Worm (Caenorhabditis elegans): ENCODE measurements around the gene T23B12.11.

Gene T23B12.11

ce11 chrV:8468740-8469139 lies 13.5 kb downstream of the T23B12.11 start, which contains the start of gene phf-30:
Gene phf-30 (plus strand): TSS chrV:8469040.
- TF ChIP-seq blmp-1 (tag; optimal IDR thresholded peaks at IDR 0.05) = no peak
- no peak for TF ChIP-seq flh-1 (GFP tag; optimal IDR thresholded peaks at IDR 0.05)
- no peak for TF ChIP-seq lsy-2 (tag; optimal IDR thresholded peaks at IDR 0.05)
- no peak for TF ChIP-seq ceh-83 (GFP tag; optimal IDR thresholded peaks at IDR 0.05)
- TF ChIP-seq bed-3 (GFP tag; optimal IDR thresholded peaks at IDR 0.05) = no peak
- no peak for TF ChIP-seq elt-1 (tag; optimal IDR thresholded peaks at IDR 0.05; ENCODE audit: borderline replicate concordance, insufficient read depth)
- TF ChIP-seq ces-1 (GFP tag; optimal IDR thresholded peaks at IDR 0.05) = no peak
- TF ChIP-seq hlh-1 (tag; optimal IDR thresholded peaks at IDR 0.05) = no peak
- no peak for TF ChIP-seq nhr-12 (tag; optimal IDR thresholded peaks at IDR 0.05)
- no peak for TF ChIP-seq sem-2 (GFP tag; optimal IDR thresholded peaks at IDR 0.05)
- no peak for TF ChIP-seq unc-120 (tag; optimal IDR thresholded peaks at IDR 0.05; ENCODE audit: poor library complexity, severe bottlenecking)
- no peak for TF ChIP-seq nhr-76 (tag; optimal IDR thresholded peaks at IDR 0.05)
- TF ChIP-seq unc-39 (tag; optimal IDR thresholded peaks at IDR 0.05) = no peak
- no peak for TF ChIP-seq ztf-11 (tag; optimal IDR thresholded peaks at IDR 0.05)
- TF ChIP-seq mep-1 (tag; optimal IDR thresholded peaks at IDR 0.05) = no peak

DNA sequence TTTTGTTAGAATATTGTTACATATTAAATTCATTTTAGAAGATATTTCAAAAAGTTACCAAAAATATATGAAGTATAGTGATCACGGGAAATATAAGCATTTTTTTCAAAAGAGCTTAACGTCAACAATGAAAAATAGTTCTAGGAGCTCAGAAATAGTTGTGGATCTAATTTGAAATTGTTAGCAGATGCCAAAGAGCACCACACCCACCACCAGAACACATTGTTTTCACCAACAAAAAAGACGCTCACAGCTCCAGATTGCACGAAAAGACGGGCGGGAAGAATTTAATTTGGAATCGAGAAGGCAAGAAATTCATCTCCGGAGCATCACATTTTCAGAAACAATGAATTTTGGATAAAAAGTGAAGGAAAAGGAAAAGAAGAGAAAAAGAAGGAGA lies 15.7 kb downstream of the T23B12.11 start, which contains the start of gene gplb-1:
Gene gplb-1, minus strand, starts transcription at position 337 of the 400 bp plus-strand sequence.
- TF ChIP-seq mls-2 (tag; optimal IDR thresholded peaks at IDR 0.05) = no peak
- TF ChIP-seq ceh-83 (GFP tag; optimal IDR thresholded peaks at IDR 0.05) = no peak
- TF ChIP-seq pha-4 (tag; optimal IDR thresholded peaks at IDR 0.05) = no peak
- TF ChIP-seq mab-5 (tag; optimal IDR thresholded peaks at IDR 0.05) = no peak
- TF ChIP-seq lin-32 (GFP tag; optimal IDR thresholded peaks at IDR 0.05) = no peak
- no peak for TF ChIP-seq elt-3 (tag; optimal IDR thresholded peaks at IDR 0.05)
- no peak for TF ChIP-seq ceh-39 (tag; optimal IDR thresholded peaks at IDR 0.05)

- no peak for TF ChIP-seq mls-2 (tag; optimal IDR thresholded peaks at IDR 0.05)
- no peak for TF ChIP-seq ham-2 (GFP tag; optimal IDR thresholded peaks at IDR 0.05)
- no peak for TF ChIP-seq elt-1 (tag; optimal IDR thresholded peaks at IDR 0.05; ENCODE audit: borderline replicate concordance, insufficient read depth)
- TF ChIP-seq pha-4 (tag; optimal IDR thresholded peaks at IDR 0.05) = no peak
- TF ChIP-seq nhr-2 (tag; optimal IDR thresholded peaks at IDR 0.05) = no peak
Measured at ce11 chrV:8481274-8481673, 26.1 kb downstream of the T23B12.11 start.

- no peak for TF ChIP-seq cnd-1 (tag; optimal IDR thresholded peaks at IDR 0.05)
Measured at ce11 chrV:8494260-8494939, 39.2 kb downstream of the T23B12.11 start, which contains the start of gene pxn-1. Gene pxn-1 (plus strand): TSS chrV:8494889.

DNA sequence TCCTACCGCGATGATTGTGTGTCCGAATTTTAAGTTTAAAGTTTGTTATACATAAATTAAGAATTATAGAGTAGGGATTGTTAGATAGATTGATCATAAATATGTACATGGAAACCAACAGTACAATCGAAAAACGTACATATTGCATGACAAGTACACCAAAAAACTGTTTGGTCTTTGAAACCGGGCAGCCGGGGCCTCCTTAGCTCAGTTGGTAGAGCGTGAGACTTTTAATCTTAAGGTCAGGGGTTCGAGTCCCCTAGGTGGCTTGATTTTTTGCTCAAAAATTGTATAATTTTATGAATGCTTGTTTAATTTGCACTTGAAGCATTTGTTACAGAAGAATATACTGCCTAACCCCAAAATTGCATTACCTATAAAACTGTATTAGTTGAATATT lies 39.9 kb downstream of the T23B12.11 start:
- TF ChIP-seq ztf-11 (tag; optimal IDR thresholded peaks at IDR 0.05) (no peak), pha-4 (tag; optimal IDR thresholded peaks at IDR 0.05) (no peak), ces-1 (GFP tag; optimal IDR thresholded peaks at IDR 0.05) (no peak), lsy-2 (tag; optimal IDR thresholded peaks at IDR 0.05) (no peak), ham-2 (GFP tag; optimal IDR thresholded peaks at IDR 0.05) (no peak), tbx-8 (GFP tag; optimal IDR thresholded peaks at IDR 0.05) (no peak), blmp-1 (tag; optimal IDR thresholded peaks at IDR 0.05) (no peak), sem-2 (GFP tag; optimal IDR thresholded peaks at IDR 0.05) (no peak), snpc-4 (tag; optimal IDR thresholded peaks at IDR 0.05) (no peak), nhr-76 (tag; optimal IDR thresholded peaks at IDR 0.05) (no peak), nhr-2 (tag; optimal IDR thresholded peaks at IDR 0.05) (no peak), bed-3 (GFP tag; optimal IDR thresholded peaks at IDR 0.05) (no peak), flh-1 (GFP tag; optimal IDR thresholded peaks at IDR 0.05) (no peak), cnd-1 (tag; optimal IDR thresholded peaks at IDR 0.05) (no peak), lin-13 (tag; optimal IDR thresholded peaks at IDR 0.05) (no peak), hlh-1 (tag; optimal IDR thresholded peaks at IDR 0.05) (no peak)

ce11 chrV:8495965-8496364 lies 40.8 kb downstream of the T23B12.11 start:
- TF ChIP-seq M03D4.4 (tag; optimal IDR thresholded peaks at IDR 0.05) (no peak), elt-1 (tag; optimal IDR thresholded peaks at IDR 0.05; ENCODE audit: borderline replicate concordance, insufficient read depth) (no peak), unc-39 (tag; optimal IDR thresholded peaks at IDR 0.05) (no peak), hlh-1 (tag; optimal IDR thresholded peaks at IDR 0.05) (no peak), flh-1 (GFP tag; optimal IDR thresholded peaks at IDR 0.05) (no peak), lsy-2 (tag; optimal IDR thresholded peaks at IDR 0.05) (no peak), unc-62 (GFP tag; optimal IDR thresholded peaks at IDR 0.05) (no peak), drap-1 (GFP tag; optimal IDR thresholded peaks at IDR 0.05) (no peak), ceh-43 (GFP tag; optimal IDR thresholded peaks at IDR 0.05) (no peak), ceh-39 (tag; optimal IDR thresholded peaks at IDR 0.05) (no peak), nhr-76 (tag; optimal IDR thresholded peaks at IDR 0.05) (no peak), mls-2 (tag; optimal IDR thresholded peaks at IDR 0.05) (no peak)
